Fruit fly (Drosophila melanogaster) whole organism, embryonic: ENCODE measurements around the gene MED14.

Experiments used
- B-H2 ChIP-seq: fragments of 200-800 bp; sonication (Bioruptor generic); optimal IDR thresholded peaks from 2 replicates; lab custom pipeline; 2018; ENCODE audit warnings: missing biosample characterization, mild to moderate bottlenecking, missing genetic modification characterization
- BEAF-32 ChIP-seq: fragments of 200-800 bp; sonication (Bioruptor generic); optimal IDR thresholded peaks from 3 replicates; lab custom pipeline; 2017; ENCODE audit warnings: missing biosample characterization, missing genetic modification characterization, mild to moderate bottlenecking, moderate library complexity, missing genetic modification reagents
- Blimp-1 ChIP-seq: fragments of 200-800 bp; sonication (Bioruptor generic); optimal IDR thresholded peaks from 3 replicates; lab custom pipeline; 2018; ENCODE audit warnings: missing biosample characterization, missing genetic modification characterization, mild to moderate bottlenecking, moderate library complexity, missing genetic modification reagents
- CG10543 ChIP-seq: fragments of 200-800 bp; sonication (Bioruptor generic); optimal IDR thresholded peaks from 3 replicates; lab custom pipeline; 2017; ENCODE audit warnings: missing biosample characterization, mild to moderate bottlenecking, missing genetic modification characterization, moderate library complexity
- CG10979 ChIP-seq: fragments of 200-800 bp; sonication (Bioruptor generic); optimal IDR thresholded peaks from 2 replicates; lab custom pipeline; 2018; ENCODE audit warnings: missing biosample characterization, mild to moderate bottlenecking, missing genetic modification characterization, moderate library complexity
- CG11504 ChIP-seq: fragments of 200-800 bp; sonication (Bioruptor generic); optimal IDR thresholded peaks from 3 replicates; lab custom pipeline; 2019; ENCODE audit warnings: missing biosample characterization, mild to moderate bottlenecking, missing genetic modification characterization, moderate library complexity
- CG12236 ChIP-seq: fragments of 200-800 bp; sonication (Bioruptor generic); optimal IDR thresholded peaks from 2 replicates; lab custom pipeline; 2016; ENCODE audit warnings: missing biosample characterization, missing genetic modification characterization
- CG12299 ChIP-seq: fragments of 200-800 bp; sonication (Bioruptor generic); optimal IDR thresholded peaks from 2 replicates; lab custom pipeline; 2018; ENCODE audit warnings: missing biosample characterization, mild to moderate bottlenecking, missing genetic modification characterization
- CG12391 ChIP-seq: fragments of 200-800 bp; sonication (Bioruptor generic); optimal IDR thresholded peaks from 3 replicates; lab custom pipeline; 2018; ENCODE audit warnings: missing biosample characterization, mild to moderate bottlenecking, missing genetic modification characterization, moderate library complexity
- CG12659 ChIP-seq: fragments of 200-800 bp; sonication (Bioruptor generic); optimal IDR thresholded peaks from 3 replicates; lab custom pipeline; 2017; ENCODE audit warnings: mild to moderate bottlenecking, missing biosample characterization, missing genetic modification reagents, missing genetic modification characterization
- CG13287 ChIP-seq: fragments of 200-800 bp; sonication (Bioruptor generic); IDR thresholded peaks from 2 replicates; pipeline ENCODE4 v1.3.6; 2022; ENCODE audit warnings: missing biosample characterization, missing genetic modification characterization; ENCODE audit not compliant: partially characterized antibody
- CG17186 ChIP-seq: fragments of 200-800 bp; sonication (Bioruptor generic); optimal IDR thresholded peaks from 3 replicates; lab custom pipeline; 2017; ENCODE audit warnings: missing biosample characterization, missing genetic modification reagents, missing genetic modification characterization
- CG18599 ChIP-seq: fragments of 200-800 bp; sonication (Bioruptor generic); optimal IDR thresholded peaks from 3 replicates; lab custom pipeline; 2017; ENCODE audit warnings: missing biosample characterization, missing genetic modification characterization, mild to moderate bottlenecking, moderate library complexity, missing genetic modification reagents
- CG32532 ChIP-seq: fragments of 200-800 bp; sonication (Bioruptor generic); IDR thresholded peaks from 2 replicates; pipeline ENCODE4 v1.3.6; 2022; ENCODE audit warnings: missing biosample characterization, missing genetic modification characterization
- CG4424 ChIP-seq: fragments of 200-800 bp; sonication (Bioruptor generic); optimal IDR thresholded peaks from 3 replicates; lab custom pipeline; 2016; ENCODE audit warnings: missing biosample characterization, missing genetic modification characterization
- CG4707 ChIP-seq: fragments of 200-800 bp; sonication (Bioruptor generic); optimal IDR thresholded peaks from 2 replicates; lab custom pipeline; 2018; ENCODE audit warnings: missing biosample characterization, mild to moderate bottlenecking, missing genetic modification characterization, moderate library complexity
- CG5953 ChIP-seq: fragments of 200-800 bp; sonication (Bioruptor generic); IDR thresholded peaks from 2 replicates; pipeline ENCODE4 v1.3.6; 2022; ENCODE audit warnings: missing biosample characterization, missing genetic modification characterization
- CG6175 ChIP-seq: fragments of 200-800 bp; sonication (Bioruptor generic); IDR thresholded peaks from 3 replicates; pipeline ENCODE4 v1.3.6; 2022; ENCODE audit warnings: missing biosample characterization, missing genetic modification characterization
- CG7372 ChIP-seq: fragments of 200-800 bp; sonication (Bioruptor generic); IDR thresholded peaks from 2 replicates; pipeline ENCODE4 v1.3.6; 2022; ENCODE audit warnings: missing biosample characterization, missing genetic modification characterization
- CG9932 ChIP-seq: fragments of 200-800 bp; sonication (Bioruptor generic); IDR thresholded peaks from 2 replicates; pipeline ENCODE4 v1.3.6; 2022; ENCODE audit warnings: missing biosample characterization, missing genetic modification characterization
- Dad ChIP-seq: fragments of 200-800 bp; sonication (Bioruptor generic); optimal IDR thresholded peaks from 3 replicates; lab custom pipeline; 2016; ENCODE audit warnings: missing biosample characterization, missing genetic modification characterization
- Deaf1 ChIP-seq: fragments of 200-800 bp; optimal IDR thresholded peaks from 3 replicates; lab custom pipeline; 2019; ENCODE audit warnings: missing biosample characterization, mild to moderate bottlenecking, missing genetic modification characterization, moderate library complexity
- Dek ChIP-seq: fragments of 200-800 bp; sonication (Bioruptor generic); optimal IDR thresholded peaks from 3 replicates; lab custom pipeline; 2019; ENCODE audit warnings: missing biosample characterization, mild to moderate bottlenecking, missing genetic modification characterization, moderate library complexity
- Pdp1 ChIP-seq, 2 experiments: fragments of 200-800 bp; sonication (Bioruptor generic); optimal IDR thresholded peaks; 3 replicates each; lab custom pipeline; 2016; ENCODE audit warnings: missing biosample characterization in 2 of 2, missing genetic modification characterization in 2 of 2, mild to moderate bottlenecking in 1 of 2, moderate library complexity in 1 of 2
- Spps ChIP-seq: fragments of 200-800 bp; sonication (Bioruptor generic); optimal IDR thresholded peaks from 2 replicates; lab custom pipeline; 2018; ENCODE audit warnings: missing biosample characterization, mild to moderate bottlenecking, missing genetic modification characterization
- Stat92E ChIP-seq, 3 experiments: fragments of >200 bp in 2 of 3; fragments of 200-800 bp in 1 of 3; sonication (Bioruptor generic) in 1 of 3; optimal IDR thresholded peaks; 2 replicates each; lab custom pipeline; 2017 to 2019; ENCODE audit warnings: missing biosample characterization in 3 of 3, missing genetic modification characterization in 3 of 3, mild to moderate bottlenecking in 1 of 3, moderate library complexity in 1 of 3
- YL-1 ChIP-seq: fragments of 200-800 bp; sonication (Bioruptor generic); optimal IDR thresholded peaks from 3 replicates; lab custom pipeline; 2017; ENCODE audit warnings: missing biosample characterization, mild to moderate bottlenecking, missing genetic modification characterization
- ase ChIP-seq: fragments of 200-800 bp; sonication (Bioruptor generic); IDR thresholded peaks from 3 replicates; pipeline ENCODE4 v1.3.6; 2022; ENCODE audit warnings: missing biosample characterization, missing genetic modification characterization
- caup ChIP-seq: fragments of 200-800 bp; sonication (Bioruptor generic); optimal IDR thresholded peaks from 3 replicates; lab custom pipeline; 2017; ENCODE audit warnings: missing biosample characterization, mild to moderate bottlenecking, missing genetic modification characterization, moderate library complexity; ENCODE audit not compliant: severe bottlenecking
- chinmo ChIP-seq: fragments of 200-800 bp; sonication (Bioruptor generic); IDR thresholded peaks from 4 replicates; pipeline ENCODE4 v1.3.6; 2022; ENCODE audit warnings: missing biosample characterization, missing genetic modification characterization; ENCODE audit not compliant: partially characterized antibody
- chm ChIP-seq: fragments of 200-800 bp; sonication (Bioruptor generic); IDR thresholded peaks from 2 replicates; pipeline ENCODE4 v1.3.6; 2022; ENCODE audit warnings: missing biosample characterization, missing genetic modification characterization
- ci ChIP-seq: fragments of 200-800 bp; sonication (Bioruptor generic); IDR thresholded peaks from 3 replicates; pipeline ENCODE4 v1.3.6; 2022; ENCODE audit warnings: missing biosample characterization, missing genetic modification characterization
- crol ChIP-seq: fragments of 200-800 bp; sonication (Bioruptor generic); IDR thresholded peaks from 2 replicates; pipeline ENCODE4 v1.3.6; 2022; ENCODE audit warnings: missing biosample characterization, missing genetic modification characterization
- dm ChIP-seq: fragments of 200-800 bp; sonication (Bioruptor generic); optimal IDR thresholded peaks from 3 replicates; lab custom pipeline; 2016; ENCODE audit warnings: missing biosample characterization, missing genetic modification characterization
- esg ChIP-seq: fragments of 200-800 bp; sonication (Bioruptor generic); conservative IDR thresholded peaks from 2 replicates; pipeline ENCODE4 v1.3.6; 2022; ENCODE audit warnings: missing biosample characterization, missing genetic modification characterization
- gcm ChIP-seq: fragments of 200-800 bp; sonication (Bioruptor generic); optimal IDR thresholded peaks from 2 replicates; lab custom pipeline; 2019; ENCODE audit warnings: missing biosample characterization, mild to moderate bottlenecking, missing genetic modification characterization, moderate library complexity
- gsb ChIP-seq: fragments of 200-800 bp; sonication (Bioruptor generic); IDR thresholded peaks from 2 replicates; pipeline ENCODE4 v1.3.6; 2022; ENCODE audit warnings: missing biosample characterization, missing genetic modification characterization
- ham ChIP-seq: fragments of 200-800 bp; sonication (Bioruptor generic); IDR thresholded peaks from 2 replicates; pipeline ENCODE4 v1.3.6; 2022; ENCODE audit warnings: missing biosample characterization, missing genetic modification characterization
- hkb ChIP-seq, 2 experiments: fragments of 200-800 bp in 1 of 2; fragments of >200 bp in 1 of 2; sonication (Bioruptor generic) in 1 of 2; IDR thresholded peaks in 1 of 2; optimal IDR thresholded peaks in 1 of 2; 2 replicates each; pipeline versions ENCODE4 v1.3.6 to Lab custom; 2017 to 2022; ENCODE audit warnings: missing biosample characterization in 1 of 2, missing genetic modification characterization in 1 of 2
- lbe ChIP-seq: fragments of 200-800 bp; sonication (Bioruptor generic); optimal IDR thresholded peaks from 2 replicates; lab custom pipeline; 2016; ENCODE audit warnings: missing biosample characterization, mild to moderate bottlenecking, missing genetic modification characterization
- lola ChIP-seq, 3 experiments: fragments of >200 bp in 2 of 3; fragments of 200-800 bp in 1 of 3; sonication (Bioruptor generic) in 1 of 3; optimal IDR thresholded peaks; 2 replicates each; lab custom pipeline; 2017 to 2019; ENCODE audit warnings: missing biosample characterization in 3 of 3, missing genetic modification characterization in 3 of 3, mild to moderate bottlenecking in 1 of 3, moderate library complexity in 1 of 3
- mirr ChIP-seq: fragments of 200-800 bp; sonication (Bioruptor generic); optimal IDR thresholded peaks from 3 replicates; lab custom pipeline; 2018; ENCODE audit warnings: missing biosample characterization, mild to moderate bottlenecking, missing genetic modification characterization
- onecut ChIP-seq: fragments of 200-800 bp; sonication (Bioruptor generic); IDR thresholded peaks from 2 replicates; pipeline ENCODE4 v1.3.6; 2022; ENCODE audit warnings: missing biosample characterization, missing genetic modification characterization
- pum ChIP-seq: fragments of 200-800 bp; sonication (Bioruptor generic); optimal IDR thresholded peaks from 2 replicates; lab custom pipeline; 2016; ENCODE audit warnings: missing biosample characterization, missing genetic modification characterization
- sisA ChIP-seq: fragments of 200-800 bp; sonication (Bioruptor generic); IDR thresholded peaks from 2 replicates; pipeline ENCODE4 v1.3.6; 2022; ENCODE audit warnings: missing biosample characterization, missing genetic modification characterization
- sob ChIP-seq: fragments of 200-800 bp; sonication (Bioruptor generic); IDR thresholded peaks from 2 replicates; pipeline ENCODE4 v1.3.6; 2022; ENCODE audit warnings: missing biosample characterization, missing genetic modification characterization
- sr ChIP-seq: fragments of 200-800 bp; sonication (Bioruptor generic); IDR thresholded peaks from 3 replicates; pipeline ENCODE4 v1.3.6; 2022; ENCODE audit warnings: missing biosample characterization, missing genetic modification characterization
- tin ChIP-seq: fragments of 200-800 bp; sonication (Bioruptor generic); optimal IDR thresholded peaks from 3 replicates; lab custom pipeline; 2016; ENCODE audit warnings: missing biosample characterization, missing genetic modification characterization

MED14 gene

dm6 chr3L:630666-631065 is 37.6 kb downstream of the MED14 start (continued):
- TF ChIP-seq sob (GFP tag; lab: Robert Waterston, UW) (peak; percentile 29; the same call in 1 of the 2 replicates), gsb (peak; percentile 35; the same call in 1 of the 2 replicates), CG12659 (GFP tag; lab: Kevin White, UChicago) (no peak), caup (peak; percentile 22), lola (GFP tag; optimal IDR thresholded peaks at IDR 0.05; lab: Kevin White, UChicago) (no peak), Dek (tag; lab: Kevin White, UChicago) (no peak), mirr (GFP tag; lab: Kevin White, UChicago) (peak; percentile 62), lbe (GFP tag; lab: Kevin White, UChicago) (no peak), Stat92E (GFP tag; optimal IDR thresholded peaks at IDR 0.05; lab: Kevin White, UChicago) (no peak), CG4424 (GFP tag; lab: Kevin White, UChicago) (no peak), CG11504 (tag; lab: Kevin White, UChicago) (no peak), CG5953 (GFP tag; lab: Robert Waterston, UW) (no peak), Dad (GFP tag; lab: Kevin White, UChicago) (no peak), CG17186 (GFP tag; lab: Kevin White, UChicago) (no peak)

dm6 chr3L:632058-632457 is 39.0 kb downstream of the MED14 start:
- TF ChIP-seq CG4707 (GFP tag; lab: Kevin White, UChicago) = no peak
- no peak for TF ChIP-seq gcm
- peak; percentile 58 for TF ChIP-seq sr (GFP tag; lab: Robert Waterston, UW)
- peak; percentile 15 for TF ChIP-seq CG18599 (GFP tag; lab: Kevin White, UChicago)
- TF ChIP-seq CG12391 (tag; lab: Kevin White, UChicago) = no peak
- no peak for TF ChIP-seq tin (GFP tag; lab: Kevin White, UChicago)
- no peak for TF ChIP-seq esg (GFP tag; lab: Robert Waterston, UW)
- TF ChIP-seq Spps (tag; lab: Kevin White, UChicago) = no peak
- no peak for TF ChIP-seq YL-1 (GFP tag; lab: Kevin White, UChicago)
- peak in 1 of 2 experiments; percentile 45 for TF ChIP-seq Pdp1 (GFP tag; optimal IDR thresholded peaks at IDR 0.05; lab: Kevin White, UChicago)
- no peak for TF ChIP-seq ham (GFP tag; lab: Robert Waterston, UW)
- TF ChIP-seq B-H2 (GFP tag; lab: Kevin White, UChicago) = no peak
- no peak for TF ChIP-seq pum (GFP tag; lab: Kevin White, UChicago)
- TF ChIP-seq CG10979 = no peak
- no peak for TF ChIP-seq dm
- peak; percentile 11 for TF ChIP-seq Deaf1 (tag; lab: Kevin White, UChicago)
- TF ChIP-seq Blimp-1 (GFP tag; lab: Kevin White, UChicago) = no peak
- TF ChIP-seq chm (GFP tag; lab: Robert Waterston, UW) = 0 out of 2 replicates have a peak, but pooled peaks have one; percentile 23
- no peak for TF ChIP-seq onecut (GFP tag; lab: Robert Waterston, UW)
- no peak for TF ChIP-seq CG13287 (GFP tag; lab: Robert Waterston, UW)
- TF ChIP-seq CG6175 = peak; percentile 58; the same call in 1 of the 3 replicates
- no peak for TF ChIP-seq sisA (GFP tag; lab: Robert Waterston, UW)
- no peak for TF ChIP-seq BEAF-32 (GFP tag; lab: Kevin White, UChicago)
- TF ChIP-seq CG32532 (GFP tag; lab: Robert Waterston, UW) = peak; percentile 32; the same call in 1 of the 2 replicates
- 0 out of 2 replicates have a peak, but pooled peaks have one; percentile 21 for TF ChIP-seq CG9932 (GFP tag; lab: Robert Waterston, UW)
- TF ChIP-seq CG12299 (tag; lab: Kevin White, UChicago) = no peak
- TF ChIP-seq crol (GFP tag; lab: Robert Waterston, UW) = peak; percentile 73
- peak; percentile 91 for TF ChIP-seq CG10543
- TF ChIP-seq chinmo = peak; percentile 80; the same call in 1 of the 4 replicates
- TF ChIP-seq CG7372 (GFP tag; lab: Robert Waterston, UW) = no peak
- TF ChIP-seq Dek (tag; lab: Kevin White, UChicago) = no peak
- peak; percentile 27 for TF ChIP-seq mirr (GFP tag; lab: Kevin White, UChicago)
- TF ChIP-seq CG12236 (GFP tag; lab: Kevin White, UChicago) = no peak
- TF ChIP-seq hkb (optimal IDR thresholded peaks at IDR 0.05; lab: Kevin White, UChicago) = no peak
- no peak for TF ChIP-seq hkb (GFP tag; IDR thresholded peaks at IDR 0.05; lab: Robert Waterston, UW)
- no peak for TF ChIP-seq ci (GFP tag; lab: Robert Waterston, UW)
- TF ChIP-seq ase = no peak
